Worm (Caenorhabditis elegans) whole organism, L3 larva: Measurements from ENCODE around the gene F38E1.6.

Experiments used
- R02D3.7 ChIP-seq: fragments of 150-350 bp; optimal IDR thresholded peaks from 2 replicates; lab custom pipeline; 2014; ENCODE audit warnings: missing biosample characterization, missing genetic modification characterization
- ZK546.5 ChIP-seq: sonication (generic microtip); optimal IDR thresholded peaks from 2 replicates; lab custom pipeline; 2017; ENCODE audit warnings: missing biosample characterization, missing genetic modification characterization
- ama-1 ChIP-seq: fragments of 150-350 bp; optimal IDR thresholded peaks from 2 replicates; lab custom pipeline; 2018
- egl-27 ChIP-seq: sonication (generic microtip); optimal IDR thresholded peaks from 4 replicates; lab custom pipeline; 2017; ENCODE audit warnings: missing biosample characterization, missing genetic modification reagents, missing genetic modification characterization
- lsy-12 ChIP-seq: sonication (generic microtip); optimal IDR thresholded peaks from 2 replicates; lab custom pipeline; 2016; ENCODE audit warnings: mild to moderate bottlenecking, missing genetic modification characterization, missing compliant biosample characterization
- nfya-1 ChIP-seq: sonication (generic microtip); optimal IDR thresholded peaks from 2 replicates; lab custom pipeline; 2017; ENCODE audit warnings: missing genetic modification characterization, mild to moderate bottlenecking, missing compliant biosample characterization, antibody characterized with exemption, moderate library complexity; ENCODE audit not compliant: insufficient read depth
- nhr-11 ChIP-seq: fragments of 150-350 bp; optimal IDR thresholded peaks from 2 replicates; lab custom pipeline; 2014; ENCODE audit warnings: missing biosample characterization, missing genetic modification characterization
- nhr-237 ChIP-seq: fragments of 150-350 bp; optimal IDR thresholded peaks from 2 replicates; lab custom pipeline; 2014; ENCODE audit warnings: missing biosample characterization, missing genetic modification characterization
- nhr-28 ChIP-seq: fragments of 150-350 bp; optimal IDR thresholded peaks from 2 replicates; lab custom pipeline; 2014; ENCODE audit warnings: missing biosample characterization, missing genetic modification characterization
- nhr-76 ChIP-seq: fragments of 150-350 bp; sonication (generic microtip); optimal IDR thresholded peaks from 5 replicates; lab custom pipeline; 2014; ENCODE audit warnings: missing biosample characterization, missing genetic modification characterization
- sea-2 ChIP-seq: fragments of 150-350 bp; sonication (generic microtip); optimal IDR thresholded peaks from 4 replicates; lab custom pipeline; 2014; ENCODE audit warnings: missing biosample characterization, missing genetic modification reagents, missing genetic modification characterization
- unc-39 ChIP-seq: sonication (generic microtip); optimal IDR thresholded peaks from 4 replicates; lab custom pipeline; 2017; ENCODE audit warnings: missing biosample characterization, missing genetic modification characterization
- ztf-11 ChIP-seq: fragments of 150-350 bp; optimal IDR thresholded peaks from 2 replicates; lab custom pipeline; 2014; ENCODE audit warnings: missing biosample characterization, missing genetic modification characterization
- ztf-4 ChIP-seq: fragments of 150-350 bp; optimal IDR thresholded peaks from 2 replicates; lab custom pipeline; 2014; ENCODE audit warnings: missing biosample characterization, missing genetic modification characterization

ce11 chrV:8357756-8358155 lies 2.1 kb upstream of the F38E1.6 start:
- no peak for TF ChIP-seq nhr-28 (tag; lab: Kevin White, UChicago)
- no peak for TF ChIP-seq nfya-1 (tag; lab: Kevin White, UChicago)
- no peak for TF ChIP-seq nhr-237 (tag; lab: Kevin White, UChicago)
- no peak for TF ChIP-seq unc-39 (tag; lab: Kevin White, UChicago)
- no peak for TF ChIP-seq lsy-12 (tag; lab: Kevin White, UChicago)
- TF ChIP-seq nhr-76 (tag; lab: Kevin White, UChicago) = no peak
- no peak for TF ChIP-seq egl-27 (tag; lab: Kevin White, UChicago)
- TF ChIP-seq ZK546.5 (tag; lab: Kevin White, UChicago) = no peak
- no peak for TF ChIP-seq ama-1
- no peak for TF ChIP-seq ztf-11 (tag; lab: Kevin White, UChicago)
- no peak for TF ChIP-seq sea-2
- no peak for TF ChIP-seq ztf-4 (tag; lab: Kevin White, UChicago)
- no peak for TF ChIP-seq R02D3.7 (tag; lab: Kevin White, UChicago)
- no peak for TF ChIP-seq nhr-11 (tag; lab: Kevin White, UChicago)
